Worm (Caenorhabditis elegans) whole organism, young adult: ENCODE measurements around the gene T22E5.1.

Experiments used
- aptf-3 ChIP-seq: fragments of 200-800 bp; sonication (Bioruptor generic); IDR thresholded peaks from 2 replicates; pipeline ENCODE4 v1.3.6; 2022; ENCODE audit warnings: missing genetic modification characterization, missing compliant biosample characterization
- cebp-1 ChIP-seq, 2 experiments: fragments of 200-800 bp in 1 of 2; sonication (Bioruptor generic) in 1 of 2; sonication (generic microtip) in 1 of 2; IDR thresholded peaks in 1 of 2; optimal IDR thresholded peaks in 1 of 2; 2 replicates each; pipeline versions ENCODE4 v1.3.6 to Lab custom; 2017 to 2022; ENCODE audit warnings: missing compliant biosample characterization in 2 of 2, missing genetic modification characterization in 2 of 2, mild to moderate bottlenecking in 1 of 2, missing genetic modification reagents in 1 of 2, moderate library complexity in 1 of 2
- rec-8 ChIP-seq, 2 experiments: sonication (generic microtip); optimal IDR thresholded peaks; 2 replicates each; lab custom pipeline; 2016; ENCODE audit warnings: mild to moderate bottlenecking in 2 of 2, missing genetic modification characterization in 2 of 2, missing genetic modification reagents in 2 of 2, missing genotype in 2 of 2, missing biosample characterization in 1 of 2, missing compliant biosample characterization in 1 of 2, moderate library complexity in 1 of 2
- snpc-1.1 ChIP-seq: sonication (generic microtip); optimal IDR thresholded peaks from 2 replicates; lab custom pipeline; 2017; ENCODE audit warnings: missing genetic modification characterization, mild to moderate bottlenecking, missing compliant biosample characterization, antibody characterized with exemption, moderate library complexity, missing genotype, missing genetic modification reagents; ENCODE audit not compliant: insufficient read depth

- TF ChIP-seq snpc-1.1 (tag; lab: Kevin White, UChicago) (no peak), rec-8 (tag; optimal IDR thresholded peaks at IDR 0.05; lab: Kevin White, UChicago) (no peak), aptf-3 (no peak), cebp-1 (GFP tag; IDR thresholded peaks at IDR 0.05; lab: Robert Waterston, UW) (no peak), cebp-1 (tag; optimal IDR thresholded peaks at IDR 0.05; lab: Kevin White, UChicago) (no peak)
These were observed 24.0 kb upstream of the T22E5.1 start for ce11 chrX:6388639-6389038.
